Worm (Caenorhabditis elegans): ENCODE results near the gene nex-2.

The nex-2 gene

ce11 chrIII:10330372-10331062, at the start of gene nex-2:
nex-2 (minus strand) TSS chrIII:10330422.
- TF ChIP-seq ama-1 (optimal IDR thresholded peaks at IDR 0.05) (no peak), hmbx-1 (tag; optimal IDR thresholded peaks at IDR 0.05) (no peak), tbx-37 (GFP tag; conservative IDR thresholded peaks at IDR 0.05) (no peak), pes-1 (GFP tag; IDR thresholded peaks at IDR 0.05) (no peak), aly-1 (tag; optimal IDR thresholded peaks at IDR 0.05) (no peak), ceh-36 (tag; optimal IDR thresholded peaks at IDR 0.05) (no peak), ceh-13 (GFP tag; optimal IDR thresholded peaks at IDR 0.05) (no peak), flt-1 (GFP tag; IDR thresholded peaks at IDR 0.05) (no peak)

ce11 chrIII:10379632-10380031, 49.4 kb upstream of the nex-2 start:
- TF ChIP-seq tbx-37 (GFP tag; conservative IDR thresholded peaks at IDR 0.05) (no peak), ama-1 (optimal IDR thresholded peaks at IDR 0.05) (no peak), ceh-36 (tag; optimal IDR thresholded peaks at IDR 0.05) (no peak), flt-1 (GFP tag; IDR thresholded peaks at IDR 0.05) (no peak), ets-7 (tag; optimal IDR thresholded peaks at IDR 0.05) (no peak), hmg-4 (GFP tag; optimal IDR thresholded peaks at IDR 0.05) (no peak), B0310.2 (tag; optimal IDR thresholded peaks at IDR 0.05) (no peak), hnd-1 (tag; optimal IDR thresholded peaks at IDR 0.05) (no peak), tbx-11 (GFP tag; IDR thresholded peaks at IDR 0.05) (no peak), tra-4 (tag; optimal IDR thresholded peaks at IDR 0.05) (no peak), hmbx-1 (tag; optimal IDR thresholded peaks at IDR 0.05) (no peak), pes-1 (GFP tag; IDR thresholded peaks at IDR 0.05) (no peak), F13C5.2 (tag; optimal IDR thresholded peaks at IDR 0.05) (no peak), sea-1 (GFP tag; conservative IDR thresholded peaks at IDR 0.05) (no peak), ceh-13 (GFP tag; optimal IDR thresholded peaks at IDR 0.05) (no peak), scrt-1 (GFP tag; IDR thresholded peaks at IDR 0.05) (no peak), aly-1 (tag; optimal IDR thresholded peaks at IDR 0.05) (no peak)

- no peak for TF ChIP-seq scrt-1 (GFP tag; IDR thresholded peaks at IDR 0.05)
- TF ChIP-seq ceh-13 (GFP tag; optimal IDR thresholded peaks at IDR 0.05): no peak
- no peak for TF ChIP-seq B0310.2 (tag; optimal IDR thresholded peaks at IDR 0.05)
Measured at ce11 chrIII:10378899-10379298, 48.7 kb upstream of the nex-2 start.

ce11 chrIII:10376041-10376440, 45.8 kb upstream of the nex-2 start:
- TF ChIP-seq ets-7 (tag; optimal IDR thresholded peaks at IDR 0.05): no peak
- no peak for TF ChIP-seq flt-1 (GFP tag; IDR thresholded peaks at IDR 0.05)
- no peak for TF ChIP-seq scrt-1 (GFP tag; IDR thresholded peaks at IDR 0.05)
- no peak for TF ChIP-seq aly-1 (tag; optimal IDR thresholded peaks at IDR 0.05)
- TF ChIP-seq ceh-36 (tag; optimal IDR thresholded peaks at IDR 0.05): no peak
- TF ChIP-seq F13C5.2 (tag; optimal IDR thresholded peaks at IDR 0.05): no peak
- TF ChIP-seq sea-1 (GFP tag; conservative IDR thresholded peaks at IDR 0.05): no peak
- TF ChIP-seq ama-1 (optimal IDR thresholded peaks at IDR 0.05): no peak

- TF ChIP-seq ama-1 (optimal IDR thresholded peaks at IDR 0.05) (no peak), tbx-37 (GFP tag; conservative IDR thresholded peaks at IDR 0.05) (0 out of 2 replicates have a peak, but pooled peaks have one; percentile 2)
Measured at ce11 chrIII:10373845-10374244, 43.6 kb upstream of the nex-2 start.

ce11 chrIII:10367355-10367909, 37.2 kb upstream of the nex-2 start:
- TF ChIP-seq hmbx-1 (tag; optimal IDR thresholded peaks at IDR 0.05) (no peak), ama-1 (optimal IDR thresholded peaks at IDR 0.05) (no peak), flt-1 (GFP tag; IDR thresholded peaks at IDR 0.05) (no peak), ceh-13 (GFP tag; optimal IDR thresholded peaks at IDR 0.05) (no peak), sea-1 (GFP tag; conservative IDR thresholded peaks at IDR 0.05) (0 out of 2 replicates have a peak, but pooled peaks have one; percentile 30), ceh-36 (tag; optimal IDR thresholded peaks at IDR 0.05) (no peak), hmg-4 (GFP tag; optimal IDR thresholded peaks at IDR 0.05) (no peak)

- TF ChIP-seq aly-1 (tag; optimal IDR thresholded peaks at IDR 0.05) (no peak), tbx-37 (GFP tag; conservative IDR thresholded peaks at IDR 0.05) (no peak), hmbx-1 (tag; optimal IDR thresholded peaks at IDR 0.05) (no peak), ets-7 (tag; optimal IDR thresholded peaks at IDR 0.05) (no peak), B0310.2 (tag; optimal IDR thresholded peaks at IDR 0.05) (no peak), tbx-11 (GFP tag; IDR thresholded peaks at IDR 0.05) (no peak), scrt-1 (GFP tag; IDR thresholded peaks at IDR 0.05) (no peak), ama-1 (optimal IDR thresholded peaks at IDR 0.05) (no peak), ceh-36 (tag; optimal IDR thresholded peaks at IDR 0.05) (no peak), sea-1 (GFP tag; conservative IDR thresholded peaks at IDR 0.05) (no peak), hnd-1 (tag; optimal IDR thresholded peaks at IDR 0.05) (no peak), flt-1 (GFP tag; IDR thresholded peaks at IDR 0.05) (no peak), hmg-4 (GFP tag; optimal IDR thresholded peaks at IDR 0.05) (no peak), F13C5.2 (tag; optimal IDR thresholded peaks at IDR 0.05) (no peak), pes-1 (GFP tag; IDR thresholded peaks at IDR 0.05) (no peak), ceh-13 (GFP tag; optimal IDR thresholded peaks at IDR 0.05) (no peak), tra-4 (tag; optimal IDR thresholded peaks at IDR 0.05) (no peak)
Measured at ce11 chrIII:10364656-10365055, 34.4 kb upstream of the nex-2 start, which contains the start of gene tbc-8. tbc-8 (plus strand) TSS chrIII:10364956.

- no peak for TF ChIP-seq pes-1 (GFP tag; IDR thresholded peaks at IDR 0.05)
- no peak for TF ChIP-seq flt-1 (GFP tag; IDR thresholded peaks at IDR 0.05)
- no peak for TF ChIP-seq tbx-37 (GFP tag; conservative IDR thresholded peaks at IDR 0.05)
Measured at ce11 chrIII:10362920-10363319, 32.7 kb upstream of the nex-2 start.
